Worm (Caenorhabditis elegans) whole organism, midembryonic: ENCODE results near the gene C13A10.2.

Source experiments
- cog-1 ChIP-seq: sonication (generic microtip); optimal IDR thresholded peaks from 2 replicates; lab custom pipeline; 2016; ENCODE audit warnings: missing genetic modification characterization, missing compliant biosample characterization
- flt-1 ChIP-seq: fragments of 200-800 bp; sonication (Bioruptor generic); IDR thresholded peaks from 2 replicates; pipeline ENCODE4 v1.3.6; 2022; ENCODE audit warnings: missing genetic modification characterization, missing compliant biosample characterization
- klf-2 ChIP-seq: fragments of 200-800 bp; sonication (Bioruptor generic); conservative IDR thresholded peaks from 2 replicates; pipeline ENCODE4 v1.3.6; 2022; ENCODE audit warnings: missing genetic modification reagents, missing genetic modification characterization, missing compliant biosample characterization
- ref-1 ChIP-seq: fragments of 200-800 bp; sonication (Bioruptor generic); conservative IDR thresholded peaks from 2 replicates; pipeline ENCODE4 v1.3.6; 2022; ENCODE audit warnings: missing genetic modification reagents, missing genetic modification characterization, missing compliant biosample characterization
- tab-1 ChIP-seq: fragments of 200-800 bp; sonication (Bioruptor generic); IDR thresholded peaks from 2 replicates; pipeline ENCODE4 v1.3.6; 2022; ENCODE audit warnings: missing genetic modification characterization, missing compliant biosample characterization
- ztf-29 ChIP-seq: fragments of 200-800 bp; sonication (Bioruptor generic); IDR thresholded peaks from 2 replicates; pipeline ENCODE4 v1.3.6; 2022; ENCODE audit warnings: missing genetic modification reagents, missing genetic modification characterization, missing compliant biosample characterization

ce11 chrII:1340049-1340448 lies 17.8 kb downstream of the C13A10.2 start:
- TF ChIP-seq cog-1 (no peak), ref-1 (GFP tag; lab: Robert Waterston, UW) (no peak), flt-1 (no peak), klf-2 (no peak), tab-1 (no peak), ztf-29 (GFP tag; lab: Robert Waterston, UW) (no peak)
